Worm (Caenorhabditis elegans): Measurements from ENCODE around the gene rep-1.

DNA sequence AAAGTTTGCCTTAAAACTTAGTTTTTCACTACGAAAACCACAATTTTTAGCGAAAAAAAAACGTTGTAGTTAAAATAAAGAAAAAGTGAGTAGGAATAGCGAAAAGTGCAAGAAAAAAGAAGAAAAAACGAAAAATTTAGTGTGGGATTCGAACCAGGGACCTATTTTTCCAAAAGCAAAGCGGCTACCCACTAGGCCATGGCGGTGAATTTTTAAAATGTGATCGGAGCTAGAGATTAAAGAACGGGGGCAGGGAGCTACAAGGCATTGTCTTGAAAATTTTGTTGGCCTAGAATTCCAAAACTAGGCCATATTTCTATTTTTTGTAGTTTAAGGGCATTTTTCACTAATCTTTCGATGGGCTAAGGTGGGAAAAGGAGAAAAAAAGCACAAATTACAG, 33.7 kb downstream of the rep-1 start:
- no peak for TF ChIP-seq C08G9.2 (tag; optimal IDR thresholded peaks at IDR 0.05)
- TF ChIP-seq ama-1 (optimal IDR thresholded peaks at IDR 0.05) = no peak
- no peak for TF ChIP-seq dmd-4 (tag; optimal IDR thresholded peaks at IDR 0.05; ENCODE audit: borderline replicate concordance)
- no peak for TF ChIP-seq unc-42 (tag; optimal IDR thresholded peaks at IDR 0.05)
- no peak for TF ChIP-seq ceh-9 (tag; optimal IDR thresholded peaks at IDR 0.05)
- TF ChIP-seq ceh-24 (tag; optimal IDR thresholded peaks at IDR 0.05) = no peak

Measured in whole organism, late embryonic.